Fruit fly (Drosophila melanogaster): ENCODE results near the gene p.

The p gene

dm6 chr3R:8650741-8651140, 19.7 kb downstream of the p start, which contains the start of the genes Mkk4 and SLIRP2 (continued):
- TF ChIP-seq ham (GFP tag; IDR thresholded peaks at IDR 0.05) = peak; percentile 97
- TF ChIP-seq Lhr (GFP tag; optimal IDR thresholded peaks at IDR 0.05) = peak; percentile 97
- TF ChIP-seq eyg (GFP tag; optimal IDR thresholded peaks at IDR 0.05) = peak; percentile 98
- TF ChIP-seq ro (GFP tag; IDR thresholded peaks at IDR 0.05) = peak; percentile 97
- peak; percentile 89 for TF ChIP-seq CG3995 (GFP tag; optimal IDR thresholded peaks at IDR 0.05)
- TF ChIP-seq Sox102F (GFP tag; optimal IDR thresholded peaks at IDR 0.05) = peak; percentile 99
- TF ChIP-seq CG2116 (GFP tag; optimal IDR thresholded peaks at IDR 0.05) = peak; percentile 96
- no peak for TF ChIP-seq h (optimal IDR thresholded peaks at IDR 0.05)
- peak; percentile 92 for TF ChIP-seq CG18011 (GFP tag; optimal IDR thresholded peaks at IDR 0.05)
- peak; percentile 92 for TF ChIP-seq fd64A (GFP tag; optimal IDR thresholded peaks at IDR 0.05)
- peak; percentile 98 for TF ChIP-seq CG17568 (GFP tag; optimal IDR thresholded peaks at IDR 0.05)
- peak; percentile 100 for TF ChIP-seq Med (GFP tag)
- peak; percentile 99 for TF ChIP-seq CG12744 (GFP tag; optimal IDR thresholded peaks at IDR 0.05)
- TF ChIP-seq CG34376 (GFP tag; optimal IDR thresholded peaks at IDR 0.05) = peak; percentile 98
- TF ChIP-seq CG7745 (tag; optimal IDR thresholded peaks at IDR 0.05) = peak; percentile 80
- TF ChIP-seq row (GFP tag; IDR thresholded peaks at IDR 0.05) = peak; percentile 100
- peak; percentile 97 for TF ChIP-seq btn (GFP tag; optimal IDR thresholded peaks at IDR 0.05)
- peak; percentile 97 for TF ChIP-seq Poxn (GFP tag; IDR thresholded peaks at IDR 0.05)
- TF ChIP-seq shn (GFP tag; optimal IDR thresholded peaks at IDR 0.05) = peak; percentile 98
- TF ChIP-seq croc (GFP tag; conservative IDR thresholded peaks at IDR 0.05) = peak; percentile 98
- TF ChIP-seq tgo (GFP tag; IDR thresholded peaks at IDR 0.05) = peak; percentile 99
- TF ChIP-seq CG31441 (GFP tag; IDR thresholded peaks at IDR 0.05) = peak; percentile 99
- peak; percentile 82 for TF ChIP-seq unc-4 (GFP tag; IDR thresholded peaks at IDR 0.05; ENCODE audit: partially characterized antibody)
- peak; percentile 99 for TF ChIP-seq sens-2 (GFP tag; IDR thresholded peaks at IDR 0.05)
- peak; percentile 98 for TF ChIP-seq NFAT (GFP tag; IDR thresholded peaks at IDR 0.05)
- peak; percentile 48 for TF ChIP-seq Dp (GFP tag; optimal IDR thresholded peaks at IDR 0.05)
- peak; percentile 97 for TF ChIP-seq Ravus (GFP tag; IDR thresholded peaks at IDR 0.05)
- TF ChIP-seq Max (GFP tag; optimal IDR thresholded peaks at IDR 0.05) = peak; percentile 99
- TF ChIP-seq CG4730 (GFP tag; IDR thresholded peaks at IDR 0.05) = peak; percentile 99
- TF ChIP-seq CG6854 (GFP tag; optimal IDR thresholded peaks at IDR 0.05) = peak; percentile 97
- peak; percentile 89 for TF ChIP-seq Adf1 (GFP tag; IDR thresholded peaks at IDR 0.05)
- TF ChIP-seq Dip3 (GFP tag; optimal IDR thresholded peaks at IDR 0.05) = peak; percentile 99
- TF ChIP-seq en (GFP tag; optimal IDR thresholded peaks at IDR 0.05) = peak; percentile 97
- TF ChIP-seq ftz-f1 (GFP tag; optimal IDR thresholded peaks at IDR 0.05) = peak; percentile 84
- peak; percentile 98 for TF ChIP-seq wor (GFP tag; IDR thresholded peaks at IDR 0.05)
- peak; percentile 89 for TF ChIP-seq CG13287 (GFP tag; IDR thresholded peaks at IDR 0.05; ENCODE audit: partially characterized antibody)
- peak; percentile 99 for TF ChIP-seq gcm (GFP tag; optimal IDR thresholded peaks at IDR 0.05)
- TF ChIP-seq zf30C (GFP tag; optimal IDR thresholded peaks at IDR 0.05) = peak; percentile 54
- TF ChIP-seq Neu2 (GFP tag; optimal IDR thresholded peaks at IDR 0.05; ENCODE audit: borderline replicate concordance) = peak; percentile 95
- peak; percentile 97 for TF ChIP-seq MTF-1 (GFP tag; optimal IDR thresholded peaks at IDR 0.05; ENCODE audit: borderline replicate concordance)
- peak; percentile 98 for TF ChIP-seq CG15011 (GFP tag; optimal IDR thresholded peaks at IDR 0.05)
- TF ChIP-seq CG8281 (tag; optimal IDR thresholded peaks at IDR 0.05) = peak; percentile 93
- TF ChIP-seq Mrtf (GFP tag; IDR thresholded peaks at IDR 0.05) = peak; percentile 99
- peak; percentile 77 for TF ChIP-seq nerfin-2 (GFP tag; IDR thresholded peaks at IDR 0.05; ENCODE audit: partially characterized antibody)
- TF ChIP-seq CG6683 (GFP tag; optimal IDR thresholded peaks at IDR 0.05) = peak; percentile 96
- TF ChIP-seq Taf1 (GFP tag; IDR thresholded peaks at IDR 0.05) = peak; percentile 98
- TF ChIP-seq CG17912 (GFP tag; optimal IDR thresholded peaks at IDR 0.05) = peak; percentile 97
- TF ChIP-seq tin (GFP tag; optimal IDR thresholded peaks at IDR 0.05) = peak; percentile 99
- TF ChIP-seq scrt (GFP tag; optimal IDR thresholded peaks at IDR 0.05) = peak; percentile 95
- TF ChIP-seq zfh2 (GFP tag; optimal IDR thresholded peaks at IDR 0.05) = peak; percentile 99
- TF ChIP-seq lilli (GFP tag; optimal IDR thresholded peaks at IDR 0.05) = peak; percentile 100

Measured in whole organism, embryonic.